Worm (Caenorhabditis elegans) whole organism, L1 larva: ENCODE results near the gene ttbk-2.1.

ENCODE experiments used
- nhr-237 ChIP-seq: fragments of 150-350 bp; optimal IDR thresholded peaks from 2 replicates; lab custom pipeline; 2014; ENCODE audit warnings: missing biosample characterization, missing genetic modification characterization
- unc-62 ChIP-seq: fragments of 150-350 bp; optimal IDR thresholded peaks from 2 replicates; lab custom pipeline; 2014; ENCODE audit warnings: missing biosample characterization, missing genetic modification reagents, missing genetic modification characterization

ce11 chrIV:5273385-5273784 is 14.9 kb downstream of the ttbk-2.1 start:
- TF ChIP-seq unc-62: no peak
- no peak for TF ChIP-seq nhr-237
